Worm (Caenorhabditis elegans) whole organism, L1 larva: ENCODE data around the gene cgr-1.
A peak's percentile ranks its signal among the peaks of the same experiment; 100 is the strongest.

Experiments used
- F16B12.6 ChIP-seq: fragments of 150-350 bp; optimal IDR thresholded peaks from 2 replicates; lab custom pipeline; 2014; ENCODE audit warnings: missing biosample characterization, missing genetic modification characterization
- Y116A8C.19 ChIP-seq: sonication (generic microtip); optimal IDR thresholded peaks from 2 replicates; lab custom pipeline; 2016; ENCODE audit warnings: missing compliant biosample characterization, missing genetic modification characterization, borderline replicate concordance
- blmp-1 ChIP-seq: fragments of 150-350 bp; optimal IDR thresholded peaks from 2 replicates; lab custom pipeline; 2014; ENCODE audit warnings: missing biosample characterization, missing genetic modification characterization
- ceh-82 ChIP-seq, 3 experiments: fragments of 150-350 bp in 1 of 3; sonication (generic microtip) in 2 of 3; optimal IDR thresholded peaks; 2 replicates each; lab custom pipeline; 2014 to 2017; ENCODE audit warnings: missing biosample characterization in 3 of 3, missing genetic modification characterization in 3 of 3
- ceh-90 ChIP-seq: sonication (generic microtip); optimal IDR thresholded peaks from 2 replicates; lab custom pipeline; 2016; ENCODE audit warnings: missing genetic modification characterization, missing compliant biosample characterization
- ces-1 ChIP-seq: fragments of 150-350 bp; optimal IDR thresholded peaks from 2 replicates; lab custom pipeline; 2014; ENCODE audit warnings: missing biosample characterization, missing genetic modification reagents, missing genetic modification characterization
- dsc-1 ChIP-seq: sonication (generic microtip); optimal IDR thresholded peaks from 2 replicates; lab custom pipeline; 2016; ENCODE audit warnings: mild to moderate bottlenecking, missing genetic modification characterization, missing compliant biosample characterization
- efl-1 ChIP-seq, 4 experiments: fragments of 150-350 bp; optimal IDR thresholded peaks in 3 of 4; peaks in 1 of 4; 1 replicate in 1 of 4; 2 replicates in 3 of 4; lab custom pipeline; 2014; ENCODE audit warnings: missing biosample characterization in 2 of 4, missing genetic modification characterization in 2 of 4, missing genetic modification reagents in 2 of 4
- egl-13 ChIP-seq: sonication (generic microtip); optimal IDR thresholded peaks from 2 replicates; lab custom pipeline; 2016; ENCODE audit warnings: missing genotype, missing genetic modification reagents, missing genetic modification characterization, missing compliant biosample characterization
- egl-27 ChIP-seq, 2 experiments: fragments of 150-350 bp in 1 of 2; sonication (generic microtip); optimal IDR thresholded peaks; 3 replicates each; lab custom pipeline; 2017 to 2018; ENCODE audit warnings: missing biosample characterization in 2 of 2, missing genetic modification characterization in 2 of 2, missing genetic modification reagents in 2 of 2
- elt-2 ChIP-seq: sonication (generic microtip); optimal IDR thresholded peaks from 2 replicates; lab custom pipeline; 2016; ENCODE audit warnings: missing genetic modification characterization, mild to moderate bottlenecking, inconsistent platforms, missing compliant biosample characterization, missing genetic modification reagents
- fkh-10 ChIP-seq: sonication (generic microtip); optimal IDR thresholded peaks from 2 replicates; lab custom pipeline; 2017; ENCODE audit warnings: missing biosample characterization, missing genetic modification reagents, missing genetic modification characterization
- fkh-8 ChIP-seq: sonication (generic microtip); optimal IDR thresholded peaks from 2 replicates; lab custom pipeline; 2016; ENCODE audit warnings: mild to moderate bottlenecking, missing genetic modification characterization, missing compliant biosample characterization
- irx-1 ChIP-seq: sonication (generic microtip); optimal IDR thresholded peaks from 2 replicates; lab custom pipeline; 2016; ENCODE audit warnings: missing genetic modification characterization, missing compliant biosample characterization
- jun-1 ChIP-seq: fragments of 150-350 bp; optimal IDR thresholded peaks from 2 replicates; lab custom pipeline; 2014; ENCODE audit warnings: missing biosample characterization, missing genetic modification reagents, missing genetic modification characterization
- lin-14 ChIP-seq: fragments of 200-800 bp; sonication (Bioruptor generic); optimal IDR thresholded peaks from 2 replicates; lab custom pipeline; 2018; ENCODE audit warnings: mild to moderate bottlenecking, missing genetic modification characterization, moderate library complexity, missing compliant biosample characterization
- lin-35 ChIP-seq, 2 experiments: fragments of 150-350 bp; optimal IDR thresholded peaks; 2 replicates each; lab custom pipeline; 2014; ENCODE audit warnings: missing biosample characterization in 2 of 2, missing genetic modification characterization in 2 of 2, missing genetic modification reagents in 2 of 2
- lin-39 ChIP-seq: fragments of 150-350 bp; optimal IDR thresholded peaks from 2 replicates; lab custom pipeline; 2014; ENCODE audit warnings: missing biosample characterization, missing genetic modification reagents, missing genetic modification characterization
- mdl-1 ChIP-seq, 2 experiments: fragments of 150-350 bp; optimal IDR thresholded peaks; 2 replicates each; lab custom pipeline; 2014 to 2017; ENCODE audit warnings: missing biosample characterization in 2 of 2, missing genetic modification characterization in 2 of 2, inconsistent platforms in 1 of 2
- mef-2 ChIP-seq: fragments of 150-350 bp; optimal IDR thresholded peaks from 2 replicates; lab custom pipeline; 2014; ENCODE audit warnings: missing biosample characterization, missing genetic modification characterization
- mep-1 ChIP-seq: fragments of 150-350 bp; optimal IDR thresholded peaks from 2 replicates; lab custom pipeline; 2014; ENCODE audit warnings: missing biosample characterization, missing genetic modification characterization
- nhr-71 ChIP-seq: sonication (generic microtip); optimal IDR thresholded peaks from 2 replicates; lab custom pipeline; 2016; ENCODE audit warnings: mild to moderate bottlenecking, missing genetic modification characterization, moderate library complexity, missing compliant biosample characterization
- nhr-90 ChIP-seq: sonication (generic microtip); optimal IDR thresholded peaks from 2 replicates; lab custom pipeline; 2016; ENCODE audit warnings: mild to moderate bottlenecking, missing genetic modification characterization, missing compliant biosample characterization; ENCODE audit not compliant: poor library complexity
- pax-3 ChIP-seq: fragments of 200-800 bp; sonication (Bioruptor generic); optimal IDR thresholded peaks from 2 replicates; lab custom pipeline; 2018; ENCODE audit warnings: mild to moderate bottlenecking, missing genetic modification characterization, moderate library complexity, missing compliant biosample characterization
- rnt-1 ChIP-seq: sonication (generic microtip); optimal IDR thresholded peaks from 2 replicates; lab custom pipeline; 2016; ENCODE audit warnings: mild to moderate bottlenecking, missing genetic modification characterization, moderate library complexity, missing compliant biosample characterization
- skn-1 ChIP-seq: fragments of 150-350 bp; optimal IDR thresholded peaks from 2 replicates; lab custom pipeline; 2014; ENCODE audit warnings: missing biosample characterization, missing genetic modification characterization
- sox-4 ChIP-seq: sonication (generic microtip); optimal IDR thresholded peaks from 2 replicates; lab custom pipeline; 2016; ENCODE audit warnings: missing genetic modification characterization, missing compliant biosample characterization
- sptf-1 ChIP-seq: fragments of 150-350 bp; optimal IDR thresholded peaks from 2 replicates; lab custom pipeline; 2014; ENCODE audit warnings: missing biosample characterization, missing genetic modification characterization
- unc-86 ChIP-seq: sonication (generic microtip); optimal IDR thresholded peaks from 2 replicates; lab custom pipeline; 2016; ENCODE audit warnings: missing genetic modification characterization, missing compliant biosample characterization
- vab-15 ChIP-seq: sonication (generic microtip); optimal IDR thresholded peaks from 2 replicates; lab custom pipeline; 2017; ENCODE audit warnings: missing genotype, mild to moderate bottlenecking, missing genetic modification characterization, missing compliant biosample characterization

The cgr-1 gene

ce11 chrX:3553687-3554086, 46.6 kb downstream of the cgr-1 start:
- TF ChIP-seq vab-15 (tag; lab: Kevin White, UChicago) = no peak
- TF ChIP-seq mep-1 = no peak
- TF ChIP-seq efl-1 (optimal IDR thresholded peaks at IDR 0.05; lab: Kevin White, UChicago) = no peak
- TF ChIP-seq efl-1 (GFP tag; optimal IDR thresholded peaks at IDR 0.05 in 1 of 2; lab: Kevin White, UChicago) = peak in 1 of 2 experiments; percentile 77
- no peak for TF ChIP-seq ceh-90 (tag; lab: Kevin White, UChicago)
- no peak for TF ChIP-seq irx-1 (tag; lab: Kevin White, UChicago)
- no peak for TF ChIP-seq lin-39
- no peak for TF ChIP-seq egl-27 (tag; optimal IDR thresholded peaks at IDR 0.05; lab: Kevin White, UChicago)

ce11 chrX:3552948-3553347, 47.3 kb downstream of the cgr-1 start:
- peak; percentile 51 for TF ChIP-seq elt-2 (tag; lab: Kevin White, UChicago)
- TF ChIP-seq dsc-1 (tag; lab: Kevin White, UChicago) = no peak
- TF ChIP-seq jun-1 (tag; lab: Kevin White, UChicago) = no peak
- peak; percentile 2 for TF ChIP-seq nhr-71 (tag; lab: Kevin White, UChicago)
- peak; percentile 3 for TF ChIP-seq lin-14 (GFP tag; lab: Kevin White, UChicago)
- no peak for TF ChIP-seq ceh-82 (tag; optimal IDR thresholded peaks at IDR 0.05; lab: Kevin White, UChicago)

ce11 chrX:3551173-3551572, 49.1 kb downstream of the cgr-1 start:
- TF ChIP-seq unc-86 (tag; lab: Kevin White, UChicago) (no peak), elt-2 (tag; lab: Kevin White, UChicago) (peak; percentile 63)

ce11 chrX:3548716-3549115, 51.5 kb downstream of the cgr-1 start:
- TF ChIP-seq sptf-1 (no peak), ces-1 (GFP tag; lab: Kevin White, UChicago) (no peak), mef-2 (tag; lab: Kevin White, UChicago) (no peak), lin-35 (GFP tag; optimal IDR thresholded peaks at IDR 0.05; lab: Kevin White, UChicago) (no peak), fkh-10 (GFP tag; lab: Kevin White, UChicago) (no peak), lin-14 (GFP tag; lab: Kevin White, UChicago) (no peak), blmp-1 (tag; lab: Kevin White, UChicago) (no peak), efl-1 (optimal IDR thresholded peaks at IDR 0.05; lab: Kevin White, UChicago) (no peak), efl-1 (GFP tag; optimal IDR thresholded peaks at IDR 0.05 in 1 of 2; lab: Kevin White, UChicago) (peak in 1 of 2 experiments; percentile 40), egl-13 (no peak), fkh-8 (no peak), elt-2 (tag; lab: Kevin White, UChicago) (peak; percentile 31), skn-1 (no peak), rnt-1 (no peak), sox-4 (no peak)
- TF ChIP-seq, all 84 proteins: peak for 2

ce11 chrX:3547828-3548227, 52.4 kb downstream of the cgr-1 start:
- TF ChIP-seq nhr-90 (tag; lab: Kevin White, UChicago) (no peak), F16B12.6 (tag; lab: Kevin White, UChicago) (no peak), Y116A8C.19 (tag; lab: Kevin White, UChicago) (no peak), pax-3 (tag; lab: Kevin White, UChicago) (no peak), lin-14 (GFP tag; lab: Kevin White, UChicago) (no peak), skn-1 (no peak), vab-15 (tag; lab: Kevin White, UChicago) (no peak), mdl-1 (tag; optimal IDR thresholded peaks at IDR 0.05; lab: Kevin White, UChicago) (no peak), fkh-8 (no peak)
